Fruit fly (Drosophila melanogaster) whole organism, adult: ENCODE measurements around the gene PIP82.

Experiments
- CG1620 ChIP-seq: fragments of 200-800 bp; sonication (Bioruptor generic); optimal IDR thresholded peaks from 2 replicates; lab custom pipeline; 2016; ENCODE audit warnings: missing biosample characterization, missing genetic modification characterization
- CG5204 ChIP-seq: fragments of 200-800 bp; sonication (Bioruptor generic); optimal IDR thresholded peaks from 2 replicates; lab custom pipeline; 2016; ENCODE audit warnings: missing biosample characterization, missing genetic modification characterization
- CG7101 ChIP-seq: fragments of 200-800 bp; sonication (Bioruptor generic); optimal IDR thresholded peaks from 2 replicates; lab custom pipeline; 2018; ENCODE audit warnings: missing biosample characterization, mild to moderate bottlenecking, missing genetic modification characterization, moderate library complexity

dm6 chrX:8558762-8559172 lies 29.3 kb upstream of the PIP82 start, which contains the start of gene IntS4:
- TF ChIP-seq CG5204 (GFP tag; lab: Kevin White, UChicago) (no peak), CG1620 (GFP tag; lab: Kevin White, UChicago) (peak; percentile 80), CG7101 (peak; percentile 82)
